Fruit fly (Drosophila melanogaster) whole organism, embryonic: Measurements from ENCODE around the gene Sf3b3.

Experiments
- ATbp ChIP-seq: fragments of 200-800 bp; sonication (Bioruptor generic); optimal IDR thresholded peaks from 2 replicates; lab custom pipeline; 2017; ENCODE audit warnings: missing biosample characterization, mild to moderate bottlenecking, missing genetic modification characterization, missing genetic modification reagents
- Atf3 ChIP-seq: fragments of 200-800 bp; sonication (Bioruptor generic); optimal IDR thresholded peaks from 3 replicates; lab custom pipeline; 2016; ENCODE audit warnings: missing biosample characterization, missing genetic modification characterization
- CG10274 ChIP-seq: fragments of 200-800 bp; sonication (Bioruptor generic); optimal IDR thresholded peaks from 3 replicates; lab custom pipeline; 2017; ENCODE audit warnings: missing biosample characterization, mild to moderate bottlenecking, missing genetic modification characterization
- CG12236 ChIP-seq: fragments of 200-800 bp; sonication (Bioruptor generic); optimal IDR thresholded peaks from 2 replicates; lab custom pipeline; 2016; ENCODE audit warnings: missing biosample characterization, missing genetic modification characterization
- CG13123 ChIP-seq: fragments of 200-800 bp; sonication (Bioruptor generic); optimal IDR thresholded peaks from 2 replicates; lab custom pipeline; 2016; ENCODE audit warnings: missing biosample characterization, missing genetic modification characterization
- CG14710 ChIP-seq: fragments of 200-800 bp; sonication (Bioruptor generic); optimal IDR thresholded peaks from 3 replicates; lab custom pipeline; 2019; ENCODE audit warnings: missing biosample characterization, mild to moderate bottlenecking, missing genetic modification characterization, moderate library complexity
- CG1603 ChIP-seq: fragments of 200-800 bp; sonication (Bioruptor generic); optimal IDR thresholded peaks from 2 replicates; lab custom pipeline; 2019; ENCODE audit warnings: missing biosample characterization, mild to moderate bottlenecking, missing genetic modification characterization, moderate library complexity
- CG17385 ChIP-seq: fragments of 200-800 bp; sonication (Bioruptor generic); optimal IDR thresholded peaks from 3 replicates; lab custom pipeline; 2018; ENCODE audit warnings: missing biosample characterization, mild to moderate bottlenecking, missing genetic modification characterization
- CG18262 ChIP-seq: fragments of 200-800 bp; optimal IDR thresholded peaks from 3 replicates; lab custom pipeline; 2019; ENCODE audit warnings: missing biosample characterization, mild to moderate bottlenecking, missing genetic modification characterization, moderate library complexity
- CG33213 ChIP-seq: fragments of 200-800 bp; sonication (Bioruptor generic); optimal IDR thresholded peaks from 3 replicates; lab custom pipeline; 2016; ENCODE audit warnings: missing biosample characterization, missing genetic modification characterization
- CG5245 ChIP-seq: fragments of 200-800 bp; sonication (Bioruptor generic); optimal IDR thresholded peaks from 3 replicates; lab custom pipeline; 2016; ENCODE audit warnings: missing biosample characterization, missing genetic modification characterization
- CG5953 ChIP-seq: fragments of 200-800 bp; sonication (Bioruptor generic); IDR thresholded peaks from 2 replicates; pipeline ENCODE4 v1.3.6; 2022; ENCODE audit warnings: missing biosample characterization, missing genetic modification characterization
- CG6683 ChIP-seq: fragments of 200-800 bp; sonication (Bioruptor generic); optimal IDR thresholded peaks from 2 replicates; lab custom pipeline; 2017; ENCODE audit warnings: missing biosample characterization, mild to moderate bottlenecking, missing genetic modification characterization, missing genetic modification reagents
- CG6813 ChIP-seq: fragments of 200-800 bp; sonication (Bioruptor generic); optimal IDR thresholded peaks from 2 replicates; lab custom pipeline; 2017; ENCODE audit warnings: missing biosample characterization, missing genetic modification characterization, mild to moderate bottlenecking, moderate library complexity, missing genetic modification reagents
- CG7786 ChIP-seq: fragments of 200-800 bp; sonication (Bioruptor generic); optimal IDR thresholded peaks from 2 replicates; lab custom pipeline; 2016; ENCODE audit warnings: missing biosample characterization, missing genetic modification characterization
- CHES-1-like ChIP-seq: fragments of 200-800 bp; sonication (Bioruptor generic); optimal IDR thresholded peaks from 2 replicates; lab custom pipeline; 2016; ENCODE audit warnings: missing biosample characterization, missing genetic modification characterization
- D19A ChIP-seq: fragments of 200-800 bp; optimal IDR thresholded peaks from 3 replicates; lab custom pipeline; 2019; ENCODE audit warnings: missing biosample characterization, mild to moderate bottlenecking, missing genetic modification characterization, moderate library complexity
- Dbx ChIP-seq: fragments of 200-800 bp; sonication (Bioruptor generic); IDR thresholded peaks from 3 replicates; pipeline ENCODE4 v1.3.6; 2022; ENCODE audit warnings: missing biosample characterization, missing genetic modification characterization
- Fer3 ChIP-seq: fragments of 200-800 bp; sonication (Bioruptor generic); optimal IDR thresholded peaks from 2 replicates; lab custom pipeline; 2018; ENCODE audit warnings: missing biosample characterization, mild to moderate bottlenecking, missing genetic modification characterization, moderate library complexity
- HmgZ ChIP-seq: fragments of 200-800 bp; sonication (Bioruptor generic); optimal IDR thresholded peaks from 2 replicates; lab custom pipeline; 2018; ENCODE audit warnings: missing biosample characterization, mild to moderate bottlenecking, missing genetic modification characterization
- Hr3 ChIP-seq: fragments of 200-800 bp; sonication (Bioruptor generic); optimal IDR thresholded peaks from 3 replicates; lab custom pipeline; 2016; ENCODE audit warnings: missing biosample characterization, missing genetic modification characterization
- Hr51 ChIP-seq, 2 experiments: fragments of 200-800 bp; sonication (Bioruptor generic); optimal IDR thresholded peaks; 2 replicates in 1 of 2; 3 replicates in 1 of 2; lab custom pipeline; 2016 to 2018; ENCODE audit warnings: missing biosample characterization in 2 of 2, missing genetic modification characterization in 2 of 2, mild to moderate bottlenecking in 1 of 2, moderate library complexity in 1 of 2
- MESR4 ChIP-seq: fragments of 200-800 bp; sonication (Bioruptor generic); optimal IDR thresholded peaks from 2 replicates; lab custom pipeline; 2018; ENCODE audit warnings: missing biosample characterization, mild to moderate bottlenecking, missing genetic modification characterization, moderate library complexity
- NC2β ChIP-seq: fragments of 200-800 bp; sonication (Bioruptor generic); optimal IDR thresholded peaks from 2 replicates; lab custom pipeline; 2016; ENCODE audit warnings: missing biosample characterization, missing genetic modification characterization
- Nf-YA ChIP-seq: fragments of 200-800 bp; sonication (Bioruptor generic); IDR thresholded peaks from 2 replicates; pipeline ENCODE4 v1.3.6; 2022; ENCODE audit warnings: missing biosample characterization, missing genetic modification characterization
- Nf-YB ChIP-seq: fragments of 200-800 bp; sonication (Bioruptor generic); optimal IDR thresholded peaks from 3 replicates; lab custom pipeline; 2019; ENCODE audit warnings: missing biosample characterization, mild to moderate bottlenecking, missing genetic modification characterization, moderate library complexity
- Optix ChIP-seq: fragments of 200-800 bp; sonication (Bioruptor generic); IDR thresholded peaks from 3 replicates; pipeline ENCODE4 v1.3.6; 2022; ENCODE audit warnings: missing biosample characterization, missing genetic modification characterization
- Pdp1 ChIP-seq, 2 experiments: fragments of 200-800 bp; sonication (Bioruptor generic); optimal IDR thresholded peaks; 3 replicates each; lab custom pipeline; 2016; ENCODE audit warnings: missing biosample characterization in 2 of 2, missing genetic modification characterization in 2 of 2, mild to moderate bottlenecking in 1 of 2, moderate library complexity in 1 of 2
- Poxn ChIP-seq: fragments of 200-800 bp; sonication (Bioruptor generic); IDR thresholded peaks from 2 replicates; pipeline ENCODE4 v1.3.6; 2022; ENCODE audit warnings: missing biosample characterization, missing genetic modification characterization
- Sox102F ChIP-seq: fragments of 200-800 bp; sonication (Bioruptor generic); optimal IDR thresholded peaks from 2 replicates; lab custom pipeline; 2018; ENCODE audit warnings: missing biosample characterization, mild to moderate bottlenecking, missing genetic modification characterization, moderate library complexity
- Stat92E ChIP-seq, 3 experiments: fragments of >200 bp in 2 of 3; fragments of 200-800 bp in 1 of 3; sonication (Bioruptor generic) in 1 of 3; optimal IDR thresholded peaks; 2 replicates each; lab custom pipeline; 2017 to 2019; ENCODE audit warnings: missing biosample characterization in 3 of 3, missing genetic modification characterization in 3 of 3, mild to moderate bottlenecking in 1 of 3, moderate library complexity in 1 of 3
- TFAM ChIP-seq: fragments of 200-800 bp; sonication (Bioruptor generic); optimal IDR thresholded peaks from 2 replicates; lab custom pipeline; 2017; ENCODE audit warnings: missing biosample characterization, missing genetic modification characterization, inconsistent platforms
- Xbp1 ChIP-seq: fragments of 200-800 bp; sonication (Bioruptor generic); optimal IDR thresholded peaks from 3 replicates; lab custom pipeline; 2016; ENCODE audit warnings: missing biosample characterization, mild to moderate bottlenecking, missing genetic modification characterization
- disco-r ChIP-seq: fragments of 200-800 bp; sonication (Bioruptor generic); optimal IDR thresholded peaks from 2 replicates; lab custom pipeline; 2016; ENCODE audit warnings: missing biosample characterization, missing genetic modification characterization
- ewg ChIP-seq: fragments of 200-800 bp; sonication (Bioruptor generic); optimal IDR thresholded peaks from 3 replicates; lab custom pipeline; 2017; ENCODE audit warnings: mild to moderate bottlenecking, missing biosample characterization, missing genetic modification reagents, missing genetic modification characterization
- gcm ChIP-seq: fragments of 200-800 bp; sonication (Bioruptor generic); optimal IDR thresholded peaks from 2 replicates; lab custom pipeline; 2019; ENCODE audit warnings: missing biosample characterization, mild to moderate bottlenecking, missing genetic modification characterization, moderate library complexity
- gfzf ChIP-seq: fragments of 200-800 bp; sonication (Bioruptor generic); optimal IDR thresholded peaks from 2 replicates; lab custom pipeline; 2016; ENCODE audit warnings: missing biosample characterization, mild to moderate bottlenecking, missing genetic modification characterization, moderate library complexity
- nerfin-1 ChIP-seq: fragments of 200-800 bp; sonication (Bioruptor generic); optimal IDR thresholded peaks from 3 replicates; lab custom pipeline; 2019; ENCODE audit warnings: missing biosample characterization, mild to moderate bottlenecking, missing genetic modification characterization, moderate library complexity
- org-1 ChIP-seq: fragments of 200-800 bp; sonication (Bioruptor generic); optimal IDR thresholded peaks from 2 replicates; lab custom pipeline; 2017; ENCODE audit warnings: missing biosample characterization, missing genetic modification characterization
- otp ChIP-seq: fragments of 200-800 bp; sonication (Bioruptor generic); IDR thresholded peaks from 3 replicates; pipeline ENCODE4, ENCODE4 v1.3.6; 2022; ENCODE audit warnings: missing biosample characterization, missing genetic modification characterization
- pita ChIP-seq: fragments of 200-800 bp; sonication (Bioruptor generic); optimal IDR thresholded peaks from 2 replicates; lab custom pipeline; 2017; ENCODE audit warnings: missing biosample characterization, mild to moderate bottlenecking, missing genetic modification characterization
- pzg ChIP-seq: fragments of 200-800 bp; sonication (Bioruptor generic); optimal IDR thresholded peaks from 3 replicates; lab custom pipeline; 2018; ENCODE audit warnings: missing biosample characterization, mild to moderate bottlenecking, missing genetic modification characterization, moderate library complexity
- ranshi ChIP-seq: fragments of 200-800 bp; sonication (Bioruptor generic); IDR thresholded peaks from 2 replicates; pipeline ENCODE4 v1.3.6; 2022; ENCODE audit warnings: missing biosample characterization, missing genetic modification characterization
- sd ChIP-seq: fragments of 200-800 bp; sonication (Bioruptor generic); optimal IDR thresholded peaks from 3 replicates; lab custom pipeline; 2018; ENCODE audit warnings: missing biosample characterization, mild to moderate bottlenecking, missing genetic modification characterization, moderate library complexity
- shn ChIP-seq: fragments of 200-800 bp; sonication (Bioruptor generic); optimal IDR thresholded peaks from 3 replicates; lab custom pipeline; 2016; ENCODE audit warnings: missing biosample characterization, missing genetic modification characterization
- stc ChIP-seq: fragments of 200-800 bp; sonication (Bioruptor generic); IDR thresholded peaks from 2 replicates; pipeline ENCODE4 v1.3.6; 2022; ENCODE audit warnings: missing biosample characterization, missing genetic modification characterization
- wek ChIP-seq: fragments of 200-800 bp; sonication (Bioruptor generic); optimal IDR thresholded peaks from 3 replicates; lab custom pipeline; 2018; ENCODE audit warnings: missing biosample characterization, mild to moderate bottlenecking, missing genetic modification characterization, moderate library complexity

Gene Sf3b3

DNA sequence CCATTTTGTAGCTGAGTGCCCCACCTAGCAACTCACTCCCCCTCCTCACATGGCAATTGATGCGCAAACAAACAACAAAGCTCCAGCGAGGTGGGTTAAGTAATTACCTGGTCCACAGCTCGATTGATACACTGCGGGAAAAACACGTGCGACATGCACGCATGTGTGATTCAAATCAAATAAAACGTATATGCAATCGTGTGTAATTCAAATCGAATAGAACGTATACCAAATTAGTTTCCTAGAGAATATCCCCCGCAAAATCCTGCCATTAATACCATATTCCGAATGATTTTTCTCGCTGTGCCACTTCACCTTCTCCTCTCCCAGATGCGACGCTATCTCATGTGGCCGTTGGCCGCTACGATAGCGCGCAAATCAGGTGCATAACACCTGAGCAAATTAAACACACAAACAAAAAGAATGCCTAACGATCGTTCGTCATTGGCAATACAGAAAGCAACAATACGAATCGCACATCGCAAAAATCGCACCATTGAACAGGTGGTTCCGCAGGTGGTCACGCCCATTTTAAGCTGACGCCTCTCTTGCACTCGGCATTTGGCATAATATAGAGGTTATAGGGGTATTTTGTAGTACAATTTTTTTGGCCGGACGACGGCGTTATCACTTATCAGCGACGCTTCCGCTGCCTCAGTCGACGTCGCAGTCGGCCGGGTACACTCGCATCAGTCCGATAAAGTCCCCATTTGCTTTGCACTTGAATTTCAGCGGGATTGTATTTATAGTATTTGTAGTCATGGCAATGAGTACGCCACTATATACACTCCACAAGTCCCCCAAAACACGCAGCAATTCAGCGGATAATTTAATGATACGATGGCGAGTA, 48.8 kb downstream of the Sf3b3 start (continued):
- TF ChIP-seq CG6683 (GFP tag; lab: Kevin White, UChicago) (peak; percentile 9), CG33213 (GFP tag; lab: Kevin White, UChicago) (peak; percentile 27), pita (GFP tag; lab: Kevin White, UChicago) (no peak), D19A (tag; lab: Kevin White, UChicago) (peak; percentile 29), Hr3 (peak; percentile 65), Dbx (peak; percentile 80), Pdp1 (GFP tag; optimal IDR thresholded peaks at IDR 0.05; lab: Kevin White, UChicago) (peak; percentile 63 to 65), TFAM (GFP tag; lab: Kevin White, UChicago) (peak; percentile 12), Stat92E (GFP tag; optimal IDR thresholded peaks at IDR 0.05; lab: Kevin White, UChicago) (no peak), CG17385 (peak; percentile 54), CG7786 (GFP tag; lab: Kevin White, UChicago) (peak; percentile 75), gfzf (GFP tag; lab: Kevin White, UChicago) (no peak), gcm (GFP tag; lab: Kevin White, UChicago) (peak; percentile 9), Hr51 (GFP tag; optimal IDR thresholded peaks at IDR 0.05; lab: Kevin White, UChicago) (peak; percentile 2 to 76), org-1 (peak; percentile 76), CG10274 (GFP tag; lab: Kevin White, UChicago) (peak; percentile 58), ranshi (GFP tag; lab: Robert Waterston, UW) (peak; percentile 70; the same call in 1 of the 2 replicates), CG18262 (tag; lab: Kevin White, UChicago) (peak; percentile 54), Fer3 (tag; lab: Kevin White, UChicago) (peak; percentile 44), Optix (peak; percentile 70; the same call in 1 of the 3 replicates), CG6813 (peak; percentile 28), Atf3 (peak; percentile 43), Xbp1 (GFP tag; lab: Kevin White, UChicago) (peak; percentile 74), NC2β (GFP tag; lab: Kevin White, UChicago) (peak; percentile 25), CG1603 (tag; lab: Kevin White, UChicago) (peak; percentile 85), nerfin-1 (tag; lab: Kevin White, UChicago) (no peak), HmgZ (tag; lab: Kevin White, UChicago) (peak; percentile 9), CG12236 (peak; percentile 33), disco-r (GFP tag; lab: Kevin White, UChicago) (peak; percentile 30), CHES-1-like (GFP tag; lab: Kevin White, UChicago) (peak; percentile 57), Nf-YB (GFP tag; lab: Kevin White, UChicago) (peak; percentile 31), sd (tag; lab: Kevin White, UChicago) (no peak), otp (peak; percentile 69; the same call in 1 of the 3 replicates), Nf-YA (GFP tag; lab: Robert Waterston, UW) (0 out of 2 replicates have a peak, but pooled peaks have one; percentile 27), CG14710 (peak; percentile 35), ewg (peak; percentile 52), CG13123 (GFP tag; lab: Kevin White, UChicago) (peak; percentile 36), Poxn (0 out of 2 replicates have a peak, but pooled peaks have one; percentile 18), wek (GFP tag; lab: Kevin White, UChicago) (peak; percentile 22), CG5245 (peak; percentile 64), shn (GFP tag; lab: Kevin White, UChicago) (peak; percentile 30), ATbp (GFP tag; lab: Kevin White, UChicago) (peak; percentile 64), CG5953 (GFP tag; lab: Robert Waterston, UW) (peak; percentile 65), Sox102F (GFP tag; lab: Kevin White, UChicago) (peak; percentile 81), pzg (GFP tag; lab: Kevin White, UChicago) (no peak), MESR4 (GFP tag; lab: Kevin White, UChicago) (no peak), stc (GFP tag; lab: Robert Waterston, UW) (peak; percentile 68)
